Fruit fly (Drosophila melanogaster) whole organism, embryonic: ENCODE data around the gene Zif.
A peak's percentile ranks its signal among the peaks of the same experiment; 100 is the strongest.

Experiments
- BEAF-32 ChIP-seq: fragments of 200-800 bp; sonication (Bioruptor generic); optimal IDR thresholded peaks from 3 replicates; lab custom pipeline; 2017; ENCODE audit warnings: missing biosample characterization, missing genetic modification characterization, mild to moderate bottlenecking, moderate library complexity, missing genetic modification reagents
- CG10321 ChIP-seq: fragments of 200-800 bp; sonication (Bioruptor generic); IDR thresholded peaks from 2 replicates; pipeline ENCODE4 v1.3.6; 2022; ENCODE audit warnings: missing biosample characterization, missing genetic modification characterization
- CG10462 ChIP-seq: fragments of 200-800 bp; sonication (Bioruptor generic); optimal IDR thresholded peaks from 2 replicates; lab custom pipeline; 2016; ENCODE audit warnings: missing biosample characterization, missing genetic modification characterization
- CG10565 ChIP-seq: fragments of 200-800 bp; sonication (Bioruptor generic); optimal IDR thresholded peaks from 3 replicates; lab custom pipeline; 2016; ENCODE audit warnings: missing biosample characterization, mild to moderate bottlenecking, missing genetic modification characterization
- CG11085 ChIP-seq: fragments of 200-800 bp; sonication (Bioruptor generic); IDR thresholded peaks from 2 replicates; pipeline ENCODE4 v1.3.6; 2022; ENCODE audit warnings: missing biosample characterization, missing genetic modification characterization
- CG11456 ChIP-seq: fragments of 200-800 bp; sonication (Bioruptor generic); IDR thresholded peaks from 3 replicates; pipeline ENCODE4 v1.3.6; 2022; ENCODE audit warnings: missing biosample characterization, missing genetic modification characterization
- CG13287 ChIP-seq: fragments of 200-800 bp; sonication (Bioruptor generic); IDR thresholded peaks from 2 replicates; pipeline ENCODE4 v1.3.6; 2022; ENCODE audit warnings: missing biosample characterization, missing genetic modification characterization; ENCODE audit not compliant: partially characterized antibody
- CG13624 ChIP-seq: fragments of 200-800 bp; sonication (Bioruptor generic); optimal IDR thresholded peaks from 2 replicates; lab custom pipeline; 2016; ENCODE audit warnings: missing biosample characterization, missing genetic modification characterization
- CG17568 ChIP-seq: fragments of 200-800 bp; sonication (Bioruptor generic); optimal IDR thresholded peaks from 2 replicates; lab custom pipeline; 2018; ENCODE audit warnings: missing biosample characterization, mild to moderate bottlenecking, missing genetic modification characterization, moderate library complexity
- CG1832 ChIP-seq: fragments of 200-800 bp; sonication (Bioruptor generic); optimal IDR thresholded peaks from 2 replicates; lab custom pipeline; 2017; ENCODE audit warnings: missing biosample characterization, mild to moderate bottlenecking, missing genetic modification characterization, inconsistent platforms
- CG2116 ChIP-seq: fragments of 200-800 bp; sonication (Bioruptor generic); optimal IDR thresholded peaks from 3 replicates; lab custom pipeline; 2018; ENCODE audit warnings: missing biosample characterization, mild to moderate bottlenecking, missing genetic modification characterization
- CG2712 ChIP-seq: fragments of 200-800 bp; optimal IDR thresholded peaks from 3 replicates; lab custom pipeline; 2019; ENCODE audit warnings: missing biosample characterization, mild to moderate bottlenecking, missing genetic modification characterization, moderate library complexity
- CG30403 ChIP-seq: fragments of 200-800 bp; sonication (Bioruptor generic); optimal IDR thresholded peaks from 3 replicates; lab custom pipeline; 2016; ENCODE audit warnings: missing biosample characterization, missing genetic modification characterization
- CG30431 ChIP-seq: fragments of 200-800 bp; sonication (Bioruptor generic); optimal IDR thresholded peaks from 2 replicates; lab custom pipeline; 2017; ENCODE audit warnings: missing biosample characterization, missing genetic modification characterization
- CG31441 ChIP-seq: fragments of 200-800 bp; sonication (Bioruptor generic); IDR thresholded peaks from 2 replicates; pipeline ENCODE4 v1.3.6; 2022; ENCODE audit warnings: missing biosample characterization, missing genetic modification characterization
- CG6765 ChIP-seq: fragments of 200-800 bp; sonication (Bioruptor generic); optimal IDR thresholded peaks from 3 replicates; lab custom pipeline; 2017; ENCODE audit warnings: missing biosample characterization, mild to moderate bottlenecking, missing genetic modification characterization
- CG7963 ChIP-seq: fragments of 200-800 bp; sonication (Bioruptor generic); IDR thresholded peaks from 3 replicates; pipeline ENCODE4 v1.3.6; 2022; ENCODE audit warnings: missing biosample characterization, missing genetic modification characterization; ENCODE audit not compliant: partially characterized antibody
- CG9797 ChIP-seq: fragments of 200-800 bp; sonication (Bioruptor generic); optimal IDR thresholded peaks from 3 replicates; lab custom pipeline; 2018; ENCODE audit warnings: missing biosample characterization, mild to moderate bottlenecking, missing genetic modification characterization
- D19A ChIP-seq: fragments of 200-800 bp; optimal IDR thresholded peaks from 3 replicates; lab custom pipeline; 2019; ENCODE audit warnings: missing biosample characterization, mild to moderate bottlenecking, missing genetic modification characterization, moderate library complexity
- Dip2 ChIP-seq: fragments of 200-800 bp; sonication (Bioruptor generic); IDR thresholded peaks from 2 replicates; pipeline ENCODE4 v1.3.6; 2022; ENCODE audit warnings: missing biosample characterization, missing genetic modification characterization
- Dip3 ChIP-seq: fragments of 200-800 bp; sonication (Bioruptor generic); optimal IDR thresholded peaks from 3 replicates; lab custom pipeline; 2016; ENCODE audit warnings: missing biosample characterization, missing genetic modification characterization
- HLH4C ChIP-seq: fragments of 200-800 bp; sonication (Bioruptor generic); IDR thresholded peaks from 3 replicates; pipeline ENCODE4 v1.3.6; 2022; ENCODE audit warnings: missing biosample characterization, missing genetic modification characterization; ENCODE audit not compliant: partially characterized antibody
- Hr39 ChIP-seq: fragments of >200 bp; optimal IDR thresholded peaks from 2 replicates; lab custom pipeline; 2017
- Meics ChIP-seq: fragments of 200-800 bp; sonication (Bioruptor generic); optimal IDR thresholded peaks from 2 replicates; lab custom pipeline; 2017; ENCODE audit warnings: missing biosample characterization, mild to moderate bottlenecking, missing genetic modification characterization
- Myb ChIP-seq: fragments of 200-800 bp; sonication (Bioruptor generic); optimal IDR thresholded peaks from 2 replicates; lab custom pipeline; 2016; ENCODE audit warnings: missing biosample characterization, missing genetic modification characterization
- Nf-YA ChIP-seq: fragments of 200-800 bp; sonication (Bioruptor generic); IDR thresholded peaks from 2 replicates; pipeline ENCODE4 v1.3.6; 2022; ENCODE audit warnings: missing biosample characterization, missing genetic modification characterization
- Optix ChIP-seq: fragments of 200-800 bp; sonication (Bioruptor generic); IDR thresholded peaks from 3 replicates; pipeline ENCODE4 v1.3.6; 2022; ENCODE audit warnings: missing biosample characterization, missing genetic modification characterization
- Pdp1 ChIP-seq, 2 experiments: fragments of 200-800 bp; sonication (Bioruptor generic); optimal IDR thresholded peaks; 3 replicates each; lab custom pipeline; 2016; ENCODE audit warnings: missing biosample characterization in 2 of 2, missing genetic modification characterization in 2 of 2, mild to moderate bottlenecking in 1 of 2, moderate library complexity in 1 of 2
- Ptx1 ChIP-seq: fragments of 200-800 bp; sonication (Bioruptor generic); IDR thresholded peaks from 2 replicates; pipeline ENCODE4 v1.3.6; 2022; ENCODE audit warnings: missing biosample characterization, missing genetic modification characterization
- Rx ChIP-seq: fragments of 200-800 bp; sonication (Bioruptor generic); IDR thresholded peaks from 2 replicates; pipeline ENCODE4 v1.3.6; 2022; ENCODE audit warnings: missing biosample characterization, missing genetic modification characterization
- Side ChIP-seq: fragments of 200-800 bp; sonication (Bioruptor generic); optimal IDR thresholded peaks from 2 replicates; lab custom pipeline; 2016; ENCODE audit warnings: missing biosample characterization, missing genetic modification characterization
- bbx ChIP-seq: fragments of 200-800 bp; sonication (Bioruptor generic); IDR thresholded peaks from 2 replicates; pipeline ENCODE4 v1.3.6; 2022; ENCODE audit warnings: missing biosample characterization, missing genetic modification characterization; ENCODE audit not compliant: partially characterized antibody
- cg ChIP-seq: fragments of 200-800 bp; sonication (Bioruptor generic); optimal IDR thresholded peaks from 3 replicates; lab custom pipeline; 2019; ENCODE audit warnings: missing biosample characterization, mild to moderate bottlenecking, missing genetic modification characterization, moderate library complexity
- chinmo ChIP-seq: fragments of 200-800 bp; sonication (Bioruptor generic); IDR thresholded peaks from 4 replicates; pipeline ENCODE4 v1.3.6; 2022; ENCODE audit warnings: missing biosample characterization, missing genetic modification characterization; ENCODE audit not compliant: partially characterized antibody
- chn ChIP-seq: fragments of 200-800 bp; sonication (Bioruptor generic); optimal IDR thresholded peaks from 2 replicates; lab custom pipeline; 2016; ENCODE audit warnings: missing biosample characterization, missing genetic modification characterization
- croc ChIP-seq: fragments of 200-800 bp; sonication (Bioruptor generic); conservative IDR thresholded peaks from 3 replicates; pipeline ENCODE4 v1.3.6; 2022; ENCODE audit warnings: missing biosample characterization, missing genetic modification characterization
- cwo ChIP-seq: fragments of 200-800 bp; sonication (Bioruptor generic); optimal IDR thresholded peaks from 3 replicates; lab custom pipeline; 2017; ENCODE audit warnings: missing biosample characterization, missing genetic modification characterization, mild to moderate bottlenecking, moderate library complexity, missing genetic modification reagents
- danr ChIP-seq: fragments of 200-800 bp; sonication (Bioruptor generic); IDR thresholded peaks from 2 replicates; pipeline ENCODE4 v1.3.6; 2022; ENCODE audit warnings: missing biosample characterization, missing genetic modification characterization
- dpn ChIP-seq, 2 experiments: fragments of 200-800 bp; sonication (Bioruptor generic); optimal IDR thresholded peaks; 3 replicates each; lab custom pipeline; 2016; ENCODE audit warnings: missing biosample characterization in 2 of 2, missing genetic modification characterization in 2 of 2
- gro ChIP-seq: fragments of 200-800 bp; sonication (Bioruptor generic); optimal IDR thresholded peaks from 2 replicates; lab custom pipeline; 2016; ENCODE audit warnings: missing biosample characterization, missing genetic modification characterization
- luna ChIP-seq: fragments of 200-800 bp; sonication (Bioruptor generic); optimal IDR thresholded peaks from 2 replicates; lab custom pipeline; 2016; ENCODE audit warnings: missing biosample characterization, missing genetic modification characterization
- mld ChIP-seq: fragments of 200-800 bp; sonication (Bioruptor generic); IDR thresholded peaks from 3 replicates; pipeline ENCODE4 v1.3.6; 2022; ENCODE audit warnings: missing biosample characterization, missing genetic modification characterization; ENCODE audit not compliant: partially characterized antibody
- psq ChIP-seq: fragments of 200-800 bp; sonication (Bioruptor generic); optimal IDR thresholded peaks from 2 replicates; lab custom pipeline; 2017; ENCODE audit warnings: missing biosample characterization, missing genetic modification characterization
- pzg ChIP-seq: fragments of 200-800 bp; sonication (Bioruptor generic); optimal IDR thresholded peaks from 3 replicates; lab custom pipeline; 2018; ENCODE audit warnings: missing biosample characterization, mild to moderate bottlenecking, missing genetic modification characterization, moderate library complexity
- trh ChIP-seq: fragments of 200-800 bp; sonication (Bioruptor generic); optimal IDR thresholded peaks from 2 replicates; lab custom pipeline; 2016; ENCODE audit warnings: missing biosample characterization, missing genetic modification characterization
- unpg ChIP-seq: fragments of 200-800 bp; sonication (Bioruptor generic); optimal IDR thresholded peaks from 3 replicates; lab custom pipeline; 2018; ENCODE audit warnings: missing biosample characterization, mild to moderate bottlenecking, missing genetic modification characterization, moderate library complexity
- vnd ChIP-seq: fragments of 200-800 bp; sonication (Bioruptor generic); IDR thresholded peaks from 3 replicates; pipeline ENCODE4 v1.3.6; 2022; ENCODE audit warnings: missing biosample characterization, missing genetic modification characterization; ENCODE audit not compliant: partially characterized antibody
- z ChIP-seq: fragments of 200-800 bp; sonication (Bioruptor generic); IDR thresholded peaks from 3 replicates; pipeline ENCODE4 v1.3.6; 2022; ENCODE audit warnings: missing biosample characterization, missing genetic modification characterization

Gene Zif

DNA sequence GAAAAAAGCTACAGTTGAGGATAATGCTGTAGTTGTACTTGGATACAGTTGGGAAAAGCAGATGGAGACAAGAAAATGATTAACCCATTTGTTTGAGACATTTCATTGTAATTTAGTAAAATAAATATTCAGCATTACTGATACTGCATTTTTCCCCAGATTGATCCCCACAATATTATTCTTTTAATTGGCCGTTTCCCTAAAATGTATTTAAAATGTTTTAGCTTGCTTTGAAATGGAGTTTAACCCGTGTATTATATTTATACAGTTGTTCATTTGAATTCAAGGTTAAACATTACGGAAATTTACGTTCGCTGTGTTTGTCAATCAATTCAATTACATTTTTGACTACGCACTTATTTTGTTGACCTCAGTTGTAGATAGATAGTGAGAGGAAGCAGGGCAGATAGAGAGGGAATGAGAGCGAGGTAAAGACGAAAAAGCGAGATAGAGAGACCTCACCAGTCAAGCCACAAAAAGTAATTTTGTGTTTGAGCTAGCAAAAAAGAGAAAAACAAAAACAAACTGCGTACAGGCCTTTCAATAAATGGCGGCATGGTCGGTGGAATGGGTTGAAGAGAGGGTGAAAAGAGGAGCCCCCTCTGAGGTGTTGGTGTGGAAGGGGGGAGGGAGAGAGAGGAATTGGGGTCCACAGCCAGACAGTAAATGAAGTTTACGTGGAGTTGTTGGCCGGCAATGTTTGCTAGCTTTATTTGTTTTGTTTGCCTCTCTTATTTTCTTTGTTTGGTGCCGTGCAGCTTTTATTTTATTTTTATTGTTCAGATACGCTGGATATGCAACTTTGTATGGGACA lies 46.3 kb upstream of the Zif start (continued):
- TF ChIP-seq Dip2 (no peak), Ptx1 (peak; percentile 71), psq (GFP tag; lab: Kevin White, UChicago) (peak; percentile 51), z (GFP tag; lab: Robert Waterston, UW) (no peak), CG2712 (tag; lab: Kevin White, UChicago) (peak; percentile 90), CG10462 (peak; percentile 52), croc (GFP tag; lab: Robert Waterston, UW) (peak; percentile 64), cwo (GFP tag; lab: Kevin White, UChicago) (peak; percentile 88), danr (GFP tag; lab: Robert Waterston, UW) (peak; percentile 18; the same call in 1 of the 2 replicates), trh (peak; percentile 53), Pdp1 (GFP tag; optimal IDR thresholded peaks at IDR 0.05; lab: Kevin White, UChicago) (peak; percentile 75 to 89), dpn (GFP tag; optimal IDR thresholded peaks at IDR 0.05; lab: Kevin White, UChicago) (peak; percentile 81 to 88), Side (GFP tag; lab: Kevin White, UChicago) (peak; percentile 74), CG2116 (GFP tag; lab: Kevin White, UChicago) (peak; percentile 56), CG9797 (GFP tag; lab: Kevin White, UChicago) (no peak), chinmo (GFP tag; lab: Robert Waterston, UW) (peak; percentile 75; the same call in 2 of the 4 replicates), Myb (GFP tag; lab: Kevin White, UChicago) (peak; percentile 65), CG6765 (GFP tag; lab: Kevin White, UChicago) (peak; percentile 71), Meics (GFP tag; lab: Kevin White, UChicago) (peak; percentile 93), Nf-YA (GFP tag; lab: Robert Waterston, UW) (no peak), cg (GFP tag; lab: Kevin White, UChicago) (peak; percentile 18), bbx (GFP tag; lab: Robert Waterston, UW) (no peak), BEAF-32 (GFP tag; lab: Kevin White, UChicago) (no peak), CG7963 (GFP tag; lab: Robert Waterston, UW) (no peak), Dip3 (GFP tag; lab: Kevin White, UChicago) (peak; percentile 78), CG13624 (peak; percentile 87), mld (GFP tag; lab: Robert Waterston, UW) (no peak), vnd (no peak), D19A (tag; lab: Kevin White, UChicago) (peak; percentile 88), CG11456 (GFP tag; lab: Robert Waterston, UW) (0 out of 3 replicates have a peak, but pooled peaks have one; percentile 66), CG10565 (GFP tag; lab: Kevin White, UChicago) (peak; percentile 10), chn (GFP tag; lab: Kevin White, UChicago) (peak; percentile 88), CG31441 (GFP tag; lab: Robert Waterston, UW) (peak; percentile 92), CG13287 (GFP tag; lab: Robert Waterston, UW) (peak; percentile 16; the same call in 1 of the 2 replicates), Rx (GFP tag; lab: Robert Waterston, UW) (peak; percentile 40; the same call in 1 of the 2 replicates), CG10321 (peak; percentile 55), pzg (no peak), CG17568 (GFP tag; lab: Kevin White, UChicago) (peak; percentile 71), CG1832 (no peak), CG11085 (GFP tag; lab: Robert Waterston, UW) (0 out of 2 replicates have a peak, but pooled peaks have one; percentile 36), Optix (GFP tag; lab: Robert Waterston, UW) (0 out of 3 replicates have a peak, but pooled peaks have one; percentile 38), unpg (GFP tag; lab: Kevin White, UChicago) (peak; percentile 74), CG30403 (GFP tag; lab: Kevin White, UChicago) (peak; percentile 95), CG30431 (GFP tag; lab: Kevin White, UChicago) (peak; percentile 81), gro (peak; percentile 54), Hr39 (lab: Kevin White, UChicago) (no peak), luna (GFP tag; lab: Kevin White, UChicago) (no peak), HLH4C (no peak)
